Fruit fly (Drosophila melanogaster) whole organism: Measurements from ENCODE around the gene CG15599.

ENCODE experiments used
- CG8478 ChIP-seq: fragments of >200 bp; optimal IDR thresholded peaks from 2 replicates; lab custom pipeline; 2018; ENCODE audit warnings: inconsistent platforms
- EcR ChIP-seq, 2 experiments: fragments of >200 bp; optimal IDR thresholded peaks; 2 replicates each; lab custom pipeline; 2017; ENCODE audit warnings: missing biosample characterization in 2 of 2, missing genetic modification characterization in 2 of 2, missing genetic modification reagents in 2 of 2
- usp ChIP-seq: fragments of >200 bp; optimal IDR thresholded peaks from 2 replicates; lab custom pipeline; 2017; ENCODE audit warnings: missing biosample characterization, missing genetic modification characterization, mixed read lengths

- TF ChIP-seq usp (GFP tag; lab: Kevin White, UChicago) (no peak), EcR (GFP tag; optimal IDR thresholded peaks at IDR 0.05; lab: Kevin White, UChicago) (no peak), CG8478 (lab: Kevin White, UChicago) (no peak)
Observed at dm6 chrX:15684419-15684818, 4.2 kb downstream of the CG15599 start.
